Fruit fly (Drosophila melanogaster) whole organism: ENCODE measurements around the gene CG3679.

Experiments used
- CG8478 ChIP-seq: fragments of >200 bp; optimal IDR thresholded peaks from 2 replicates; lab custom pipeline; 2018; ENCODE audit warnings: inconsistent platforms
- Dll ChIP-seq: fragments of >200 bp; optimal IDR thresholded peaks from 2 replicates; lab custom pipeline; 2017
- EcR ChIP-seq, 2 experiments: fragments of >200 bp; optimal IDR thresholded peaks; 2 replicates each; lab custom pipeline; 2017; ENCODE audit warnings: missing biosample characterization in 2 of 2, missing genetic modification characterization in 2 of 2, missing genetic modification reagents in 2 of 2
- pan ChIP-seq: fragments of >200 bp; optimal IDR thresholded peaks from 2 replicates; lab custom pipeline; 2017
- usp ChIP-seq: fragments of >200 bp; optimal IDR thresholded peaks from 2 replicates; lab custom pipeline; 2017; ENCODE audit warnings: missing biosample characterization, missing genetic modification characterization, mixed read lengths

DNA sequence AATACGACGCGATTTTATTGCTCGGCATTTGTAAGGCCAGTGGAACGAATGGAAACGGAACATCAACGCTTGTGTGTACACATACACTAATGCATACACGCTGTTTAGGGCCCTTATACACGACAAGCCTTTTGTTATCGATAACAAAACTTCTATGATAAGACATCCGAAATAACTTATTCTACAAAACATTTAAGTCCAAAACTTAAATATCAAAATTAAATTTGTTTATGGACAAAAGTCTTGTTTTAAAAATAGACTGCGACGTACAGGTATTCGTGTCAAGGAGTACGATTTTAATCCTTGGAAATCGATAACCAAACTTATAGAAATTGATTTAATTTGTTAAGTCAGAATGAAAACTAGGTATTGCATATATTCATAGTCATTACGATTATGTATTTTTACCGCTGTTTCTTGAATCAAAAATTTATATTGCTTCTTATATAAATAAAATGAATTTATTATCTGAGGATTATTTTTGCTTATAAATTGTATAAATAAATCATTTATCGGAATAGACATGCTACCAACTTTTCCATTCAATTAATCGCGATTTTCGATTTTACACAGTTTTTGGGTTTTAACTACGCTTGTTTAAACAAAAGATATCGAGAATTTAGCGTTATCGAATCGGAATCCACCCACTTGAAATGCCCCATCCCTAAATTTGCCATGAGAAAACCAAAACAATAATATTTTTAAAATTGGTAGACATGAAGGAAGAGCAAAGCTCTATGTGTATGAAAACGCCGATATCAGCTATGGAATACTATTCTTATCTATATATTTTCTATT is 9.6 kb downstream of the CG3679 start, which contains the start of the genes CG9915 and SWIP:
- TF ChIP-seq CG8478 (lab: Kevin White, UChicago) (no peak), EcR (GFP tag; optimal IDR thresholded peaks at IDR 0.05; lab: Kevin White, UChicago) (no peak), Dll (no peak), pan (lab: Kevin White, UChicago) (no peak), usp (GFP tag; lab: Kevin White, UChicago) (no peak)
